Worm (Caenorhabditis elegans): ENCODE measurements around the gene dyf-13.

ce11 chrII:7211280-7211679, 40.1 kb upstream of the dyf-13 start, which contains the start of gene E04F6.8:
- TF ChIP-seq zag-1 (tag; optimal IDR thresholded peaks at IDR 0.05) = no peak
- TF ChIP-seq xbp-1 (tag; optimal IDR thresholded peaks at IDR 0.05) = no peak
- no peak for TF ChIP-seq blmp-1 (tag; optimal IDR thresholded peaks at IDR 0.05)
- TF ChIP-seq unc-62 (GFP tag; optimal IDR thresholded peaks at IDR 0.05) = no peak

All from whole organism, L1 larva.